Worm (Caenorhabditis elegans) whole organism, L2 larva: ENCODE data around the gene mlp-1.

Experiments used
- C34F6.9 ChIP-seq: fragments of 150-350 bp; optimal IDR thresholded peaks from 2 replicates; lab custom pipeline; 2014; ENCODE audit warnings: missing biosample characterization, missing genetic modification characterization
- F13H6.1 ChIP-seq: sonication (generic microtip); optimal IDR thresholded peaks from 2 replicates; lab custom pipeline; 2016; ENCODE audit warnings: missing genetic modification characterization, missing compliant biosample characterization
- R02D3.7 ChIP-seq: fragments of 150-350 bp; optimal IDR thresholded peaks from 2 replicates; lab custom pipeline; 2014; ENCODE audit warnings: missing biosample characterization, missing genetic modification characterization
- alr-1 ChIP-seq: fragments of 150-350 bp; optimal IDR thresholded peaks from 2 replicates; lab custom pipeline; 2014; ENCODE audit warnings: missing biosample characterization, missing genetic modification characterization
- aly-2 ChIP-seq: fragments of 150-350 bp; optimal IDR thresholded peaks from 2 replicates; lab custom pipeline; 2014; ENCODE audit warnings: missing biosample characterization, missing genetic modification characterization
- blmp-1 ChIP-seq: sonication (generic microtip); optimal IDR thresholded peaks from 2 replicates; lab custom pipeline; 2017; ENCODE audit warnings: missing genetic modification characterization, mild to moderate bottlenecking, missing compliant biosample characterization, antibody characterized with exemption, moderate library complexity; ENCODE audit not compliant: insufficient read depth
- ceh-16 ChIP-seq: fragments of 150-350 bp; optimal IDR thresholded peaks from 2 replicates; lab custom pipeline; 2014; ENCODE audit warnings: missing biosample characterization, missing genetic modification characterization
- ceh-82 ChIP-seq: fragments of 150-350 bp; optimal IDR thresholded peaks from 2 replicates; lab custom pipeline; 2014; ENCODE audit warnings: missing biosample characterization, missing genetic modification characterization
- crh-2 ChIP-seq: sonication (generic microtip); optimal IDR thresholded peaks from 2 replicates; lab custom pipeline; 2017; ENCODE audit warnings: missing biosample characterization, missing genetic modification characterization
- dmd-4 ChIP-seq: sonication (generic microtip); optimal IDR thresholded peaks from 2 replicates; lab custom pipeline; 2017; ENCODE audit warnings: missing biosample characterization, missing genetic modification characterization
- egl-27 ChIP-seq: sonication (generic microtip); optimal IDR thresholded peaks from 3 replicates; lab custom pipeline; 2017; ENCODE audit warnings: missing biosample characterization, missing genetic modification reagents, missing genetic modification characterization
- elt-1 ChIP-seq: fragments of 150-350 bp; optimal IDR thresholded peaks from 2 replicates; lab custom pipeline; 2014; ENCODE audit warnings: missing biosample characterization, missing genetic modification characterization
- elt-3 ChIP-seq: sonication (generic microtip); optimal IDR thresholded peaks from 2 replicates; lab custom pipeline; 2017; ENCODE audit warnings: missing biosample characterization, missing genetic modification characterization
- fos-1 ChIP-seq: fragments of 150-350 bp; optimal IDR thresholded peaks from 2 replicates; lab custom pipeline; 2014; ENCODE audit warnings: missing biosample characterization, missing genetic modification characterization
- gmeb-1 ChIP-seq: fragments of 150-350 bp; optimal IDR thresholded peaks from 2 replicates; lab custom pipeline; 2014; ENCODE audit warnings: missing biosample characterization, missing genetic modification characterization
- lin-11 ChIP-seq: fragments of 150-350 bp; sonication (generic microtip); optimal IDR thresholded peaks from 2 replicates; lab custom pipeline; 2014; ENCODE audit warnings: missing biosample characterization, missing genetic modification characterization, inconsistent platforms, mixed read lengths
- lin-13 ChIP-seq: fragments of 150-350 bp; optimal IDR thresholded peaks from 2 replicates; lab custom pipeline; 2014; ENCODE audit warnings: missing biosample characterization, missing genetic modification reagents, missing genetic modification characterization
- lin-39 ChIP-seq: fragments of 150-350 bp; optimal IDR thresholded peaks from 2 replicates; lab custom pipeline; 2014; ENCODE audit warnings: missing biosample characterization, missing genetic modification reagents, missing genetic modification characterization
- lsy-2 ChIP-seq, 2 experiments: fragments of 150-350 bp in 1 of 2; sonication (generic microtip) in 1 of 2; optimal IDR thresholded peaks; 2 replicates each; lab custom pipeline; 2014 to 2017; ENCODE audit warnings: missing biosample characterization in 2 of 2, missing genetic modification characterization in 2 of 2
- mbf-1 ChIP-seq: sonication (generic microtip); optimal IDR thresholded peaks from 2 replicates; lab custom pipeline; 2017; ENCODE audit warnings: missing biosample characterization, missing genetic modification characterization
- mdl-1 ChIP-seq, 2 experiments: fragments of 150-350 bp in 1 of 2; sonication (generic microtip) in 1 of 2; optimal IDR thresholded peaks; 2 replicates each; lab custom pipeline; 2017; ENCODE audit warnings: missing biosample characterization in 2 of 2, missing genetic modification characterization in 2 of 2
- nhr-10 ChIP-seq: sonication (generic microtip); optimal IDR thresholded peaks from 2 replicates; lab custom pipeline; 2017; ENCODE audit warnings: missing biosample characterization, missing genetic modification characterization
- nhr-129 ChIP-seq: fragments of 150-350 bp; optimal IDR thresholded peaks from 2 replicates; lab custom pipeline; 2014; ENCODE audit warnings: missing biosample characterization, missing genetic modification characterization
- nhr-21 ChIP-seq: fragments of 150-350 bp; optimal IDR thresholded peaks from 2 replicates; lab custom pipeline; 2014; ENCODE audit warnings: missing biosample characterization, missing genetic modification characterization
- nhr-23 ChIP-seq: fragments of 150-350 bp; optimal IDR thresholded peaks from 2 replicates; lab custom pipeline; 2014; ENCODE audit warnings: missing biosample characterization, missing genetic modification reagents, missing genetic modification characterization
- nhr-25 ChIP-seq: fragments of 150-350 bp; sonication (generic microtip); optimal IDR thresholded peaks from 3 replicates; lab custom pipeline; 2014; ENCODE audit warnings: missing biosample characterization, missing genetic modification characterization
- nhr-6 ChIP-seq: fragments of 150-350 bp; optimal IDR thresholded peaks from 2 replicates; lab custom pipeline; 2014; ENCODE audit warnings: missing biosample characterization, missing genetic modification characterization
- nhr-77 ChIP-seq: fragments of 150-350 bp; optimal IDR thresholded peaks from 2 replicates; lab custom pipeline; 2014; ENCODE audit warnings: missing biosample characterization, missing genetic modification characterization
- sem-4 ChIP-seq: fragments of 150-350 bp; optimal IDR thresholded peaks from 2 replicates; lab custom pipeline; 2014; ENCODE audit warnings: missing biosample characterization, missing genetic modification reagents, missing genetic modification characterization
- sma-3 ChIP-seq: sonication (generic microtip); optimal IDR thresholded peaks from 2 replicates; lab custom pipeline; 2016; ENCODE audit warnings: missing genetic modification reagents, missing genetic modification characterization, missing compliant biosample characterization
- sma-9 ChIP-seq, 2 experiments: fragments of 150-350 bp in 1 of 2; sonication (generic microtip) in 1 of 2; optimal IDR thresholded peaks; 2 replicates each; lab custom pipeline; 2014 to 2016; ENCODE audit warnings: missing genetic modification characterization in 2 of 2, mild to moderate bottlenecking in 1 of 2, missing biosample characterization in 1 of 2, missing compliant biosample characterization in 1 of 2, missing genetic modification reagents in 1 of 2, moderate library complexity in 1 of 2
- snpc-4 ChIP-seq: fragments of 150-350 bp; optimal IDR thresholded peaks from 2 replicates; lab custom pipeline; 2014; ENCODE audit warnings: missing biosample characterization, missing genetic modification characterization
- unc-55 ChIP-seq: fragments of 150-350 bp; sonication (generic microtip); optimal IDR thresholded peaks from 3 replicates; lab custom pipeline; 2014; ENCODE audit warnings: missing biosample characterization, missing genetic modification reagents, missing genetic modification characterization
- zag-1 ChIP-seq: fragments of 150-350 bp; optimal IDR thresholded peaks from 2 replicates; lab custom pipeline; 2014; ENCODE audit warnings: missing biosample characterization, missing genetic modification characterization
- ztf-1 ChIP-seq: fragments of 200-800 bp; sonication (Bioruptor generic); conservative IDR thresholded peaks from 2 replicates; pipeline ENCODE4 v1.3.6; 2022; ENCODE audit warnings: missing genetic modification characterization, missing compliant biosample characterization

mlp-1 gene

DNA sequence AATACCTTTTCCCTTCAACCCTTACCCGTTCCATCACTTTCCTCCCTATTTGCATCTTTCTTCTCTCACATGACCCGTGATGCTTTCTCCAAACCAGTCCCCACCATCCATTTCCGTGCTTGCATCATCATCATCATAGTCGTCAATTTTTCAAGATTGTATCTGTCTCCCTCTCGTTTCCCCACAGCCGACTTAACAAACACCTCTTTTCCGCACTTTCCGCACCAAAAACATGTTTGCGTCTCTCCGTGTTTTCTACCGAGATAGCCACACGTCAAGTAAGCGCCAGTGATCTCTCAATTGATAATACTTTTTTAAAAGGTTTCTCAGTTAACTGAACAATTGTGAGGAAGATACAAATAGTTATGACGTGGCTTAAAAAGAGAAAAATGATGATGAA is 36.8 kb downstream of the mlp-1 start (continued):
- TF ChIP-seq gmeb-1 (tag; lab: Kevin White, UChicago) = peak; percentile 54
- TF ChIP-seq nhr-6 (tag; lab: Kevin White, UChicago) = peak; percentile 65
- TF ChIP-seq nhr-23 (tag; lab: Kevin White, UChicago) = no peak
- TF ChIP-seq R02D3.7 = no peak

DNA sequence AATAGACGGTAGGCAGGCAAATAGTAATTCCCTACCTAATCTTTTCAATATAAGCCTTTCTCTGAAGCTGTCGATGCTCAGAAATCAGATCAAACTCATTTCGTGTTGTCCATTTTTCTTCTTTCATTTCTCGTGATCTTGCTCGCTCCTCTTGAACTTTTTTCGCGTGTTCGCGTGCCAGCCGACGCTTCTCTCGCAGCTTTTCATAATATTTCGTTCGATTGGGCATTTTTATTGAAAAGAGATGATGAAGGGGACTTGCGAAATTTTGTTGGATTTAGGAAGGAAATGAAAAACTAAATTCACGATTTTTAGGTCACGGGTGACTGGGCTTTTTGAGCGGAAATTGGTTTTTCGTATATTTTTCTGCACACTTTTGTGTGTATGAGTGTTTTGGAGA is 37.9 kb downstream of the mlp-1 start, which contains the start of gene EGAP1.1:
TSS of gene EGAP1.1 (minus strand) at position 229 of the 400 bp plus-strand sequence.
- TF ChIP-seq ztf-1 (GFP tag; lab: Robert Waterston, UW) = no peak
- peak; percentile 2 for TF ChIP-seq C34F6.9 (tag; lab: Kevin White, UChicago)
- TF ChIP-seq, all 48 proteins: peak for 1

DNA sequence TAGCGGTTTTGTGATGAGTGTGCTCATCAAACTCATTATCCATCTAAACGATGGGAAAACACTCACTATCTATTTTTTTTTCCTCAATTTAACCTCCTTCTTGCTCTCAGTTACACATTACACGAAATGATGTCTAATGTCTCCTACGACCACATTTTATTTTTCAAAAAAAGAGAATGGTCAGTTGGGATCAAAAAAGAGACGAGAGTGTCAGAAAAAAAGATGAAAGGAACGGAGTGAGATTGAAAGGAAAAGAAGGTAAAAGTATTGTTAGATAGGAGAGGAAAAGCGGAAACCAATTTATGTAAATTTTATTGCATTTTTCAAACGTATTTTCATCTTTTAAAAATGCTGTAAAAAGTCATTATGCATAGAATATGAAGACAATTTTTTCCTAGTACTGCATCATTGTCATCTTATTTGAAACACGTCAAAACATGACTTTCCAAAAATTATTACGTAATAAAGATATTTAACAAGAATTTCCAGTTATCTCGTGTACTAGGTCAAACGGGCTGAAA is 40.7 kb downstream of the mlp-1 start:
- TF ChIP-seq aly-2 (tag; lab: Kevin White, UChicago) (no peak), crh-2 (tag; lab: Kevin White, UChicago) (no peak), ceh-16 (tag; lab: Kevin White, UChicago) (no peak), egl-27 (tag; lab: Kevin White, UChicago) (no peak), nhr-77 (no peak), F13H6.1 (tag; lab: Kevin White, UChicago) (peak; percentile 24), lin-11 (no peak), C34F6.9 (tag; lab: Kevin White, UChicago) (peak; percentile 40), lsy-2 (tag; optimal IDR thresholded peaks at IDR 0.05; lab: Kevin White, UChicago) (peak in 1 of 2 experiments; percentile 9), elt-1 (tag; lab: Kevin White, UChicago) (no peak), nhr-6 (tag; lab: Kevin White, UChicago) (no peak), sma-9 (GFP tag; optimal IDR thresholded peaks at IDR 0.05; lab: Kevin White, UChicago) (no peak), sma-9 (tag; optimal IDR thresholded peaks at IDR 0.05; lab: Kevin White, UChicago) (no peak), lin-39 (tag; lab: Kevin White, UChicago) (no peak)

DNA sequence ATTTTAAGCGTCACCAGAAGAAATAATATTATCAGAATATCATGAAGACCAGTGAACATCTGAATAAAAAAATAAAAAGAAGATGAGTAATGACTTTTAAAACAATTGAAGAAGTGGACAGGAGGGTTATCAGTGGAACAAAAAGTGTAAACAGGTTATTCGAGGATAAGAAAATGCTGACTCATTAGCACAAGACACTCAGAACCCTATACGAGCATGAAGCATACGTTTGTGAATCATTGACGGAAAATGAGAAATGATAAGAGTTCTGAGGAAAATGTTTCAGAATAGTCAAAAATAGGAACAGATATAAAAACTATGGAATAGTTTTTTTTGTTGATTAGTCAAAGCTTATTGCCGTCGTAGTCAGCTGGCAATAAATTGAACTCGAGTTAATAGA is 42.0 kb downstream of the mlp-1 start, which contains the start of gene zmp-1:
TSS of gene zmp-1 (minus strand) at position 101 of the 400 bp plus-strand sequence.
- TF ChIP-seq nhr-77 = no peak
- no peak for TF ChIP-seq sem-4 (tag; lab: Kevin White, UChicago)
- TF ChIP-seq F13H6.1 (tag; lab: Kevin White, UChicago) = no peak
- TF ChIP-seq dmd-4 (tag; lab: Kevin White, UChicago) = no peak
- no peak for TF ChIP-seq lin-13 (GFP tag; lab: Kevin White, UChicago)
- no peak for TF ChIP-seq unc-55 (GFP tag; lab: Kevin White, UChicago)
- no peak for TF ChIP-seq snpc-4 (tag; lab: Kevin White, UChicago)
- no peak for TF ChIP-seq crh-2 (tag; lab: Kevin White, UChicago)
- no peak for TF ChIP-seq mdl-1 (tag; optimal IDR thresholded peaks at IDR 0.05; lab: Kevin White, UChicago)
- no peak for TF ChIP-seq alr-1 (tag; lab: Kevin White, UChicago)
- no peak for TF ChIP-seq nhr-129 (tag; lab: Kevin White, UChicago)

DNA sequence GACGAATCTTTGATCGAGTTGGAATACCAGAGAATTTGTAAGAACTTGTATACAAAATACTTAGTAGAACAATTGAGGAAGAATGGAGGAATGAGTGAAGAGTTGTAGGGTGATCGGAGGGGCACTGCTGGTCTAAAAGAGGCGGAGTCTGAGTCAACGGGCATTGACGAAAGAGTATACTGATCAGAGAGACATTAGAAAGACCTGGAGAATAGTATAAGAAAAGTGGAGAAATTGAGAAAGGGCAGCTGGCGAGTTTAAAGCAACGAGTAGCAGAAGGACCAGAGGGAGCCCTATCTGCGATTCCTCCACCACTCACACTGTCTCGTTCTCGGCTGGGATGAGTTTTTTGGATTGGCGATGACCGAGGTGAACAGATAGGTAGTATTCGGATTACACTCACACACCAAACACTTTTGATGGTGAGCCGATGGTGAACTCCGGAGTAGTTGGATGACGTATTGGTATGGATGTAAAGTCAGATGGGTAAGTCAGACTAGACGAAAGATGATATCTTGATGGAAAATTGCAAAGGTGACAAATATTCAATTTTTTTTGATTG is 43.3 kb downstream of the mlp-1 start, which contains the start of gene EGAP1.5:
TSS of gene EGAP1.5 (plus strand) at position 289 of the 562 bp plus-strand sequence.
- TF ChIP-seq ztf-1 (GFP tag; lab: Robert Waterston, UW) (no peak), nhr-129 (tag; lab: Kevin White, UChicago) (peak; percentile 31), F13H6.1 (tag; lab: Kevin White, UChicago) (peak; percentile 32)

DNA sequence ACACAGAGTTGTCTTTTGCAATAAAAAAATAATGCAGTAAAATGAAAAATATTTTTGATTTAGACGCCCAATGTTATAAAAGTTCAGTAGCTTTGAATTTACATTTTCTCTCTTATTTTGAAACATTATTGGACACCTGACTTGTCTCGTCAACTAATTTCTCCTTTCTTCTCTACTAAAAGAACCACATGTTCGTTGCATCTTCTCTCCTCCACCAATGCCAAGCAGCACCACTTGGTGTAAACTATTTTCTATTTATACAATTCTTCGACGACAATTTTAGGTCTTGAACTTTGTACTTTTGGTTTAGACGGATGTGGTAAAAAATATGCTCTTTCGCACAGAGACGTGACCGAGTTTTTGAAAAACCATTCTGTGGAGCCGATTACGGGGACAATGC is 44.2 kb downstream of the mlp-1 start:
- TF ChIP-seq lsy-2 (tag; optimal IDR thresholded peaks at IDR 0.05; lab: Kevin White, UChicago) (peak in 1 of 2 experiments; percentile 40), nhr-129 (tag; lab: Kevin White, UChicago) (peak; percentile 17), ztf-1 (GFP tag; lab: Robert Waterston, UW) (no peak), sma-9 (GFP tag; optimal IDR thresholded peaks at IDR 0.05; lab: Kevin White, UChicago) (peak; percentile 33), sma-9 (tag; optimal IDR thresholded peaks at IDR 0.05; lab: Kevin White, UChicago) (no peak), F13H6.1 (tag; lab: Kevin White, UChicago) (peak; percentile 24), ceh-82 (no peak)

DNA sequence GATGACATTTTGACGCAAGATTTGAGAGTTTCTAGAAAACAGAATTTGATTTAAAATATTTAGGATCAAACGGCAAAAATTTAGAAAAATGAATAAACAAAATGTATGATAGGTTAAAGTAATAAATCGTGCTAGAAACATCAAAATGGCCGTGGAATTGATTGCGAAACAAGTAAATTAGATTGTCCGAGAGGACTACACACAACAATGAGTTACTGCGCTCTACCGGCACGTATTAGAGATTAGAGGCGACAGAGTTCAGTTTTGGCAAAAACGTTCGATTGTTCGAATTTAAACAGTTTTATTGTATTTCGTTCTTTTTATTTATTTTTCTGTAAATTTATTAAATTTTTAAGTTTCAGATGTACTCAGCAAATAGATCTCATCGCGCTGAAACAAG is 49.1 kb downstream of the mlp-1 start, which contains the start of the genes dnc-2 and bcl-7:
TSS of gene dnc-2 (minus strand) at position 33 of the 400 bp plus-strand sequence.
TSS of gene bcl-7 (plus strand) at position 363 of the 400 bp plus-strand sequence.
- peak; percentile 27 for TF ChIP-seq fos-1 (tag; lab: Kevin White, UChicago)
- TF ChIP-seq lin-13 (GFP tag; lab: Kevin White, UChicago) = peak; percentile 41
- TF ChIP-seq crh-2 (tag; lab: Kevin White, UChicago) = peak; percentile 54
- no peak for TF ChIP-seq blmp-1
- no peak for TF ChIP-seq ceh-16 (tag; lab: Kevin White, UChicago)
- TF ChIP-seq zag-1 (tag; lab: Kevin White, UChicago) = no peak
- no peak for TF ChIP-seq mbf-1 (tag; lab: Kevin White, UChicago)
- TF ChIP-seq nhr-129 (tag; lab: Kevin White, UChicago) = peak; percentile 36
- no peak for TF ChIP-seq elt-3 (tag; lab: Kevin White, UChicago)
- TF ChIP-seq gmeb-1 (tag; lab: Kevin White, UChicago) = peak; percentile 47
- TF ChIP-seq nhr-21 (tag; lab: Kevin White, UChicago) = peak; percentile 38
- peak; percentile 30 to 79 for TF ChIP-seq lsy-2 (tag; optimal IDR thresholded peaks at IDR 0.05; lab: Kevin White, UChicago)
- TF ChIP-seq nhr-25 (tag; lab: Kevin White, UChicago) = peak; percentile 60
- TF ChIP-seq unc-55 (GFP tag; lab: Kevin White, UChicago) = peak; percentile 84
- TF ChIP-seq nhr-10 (tag; lab: Kevin White, UChicago) = no peak
- TF ChIP-seq nhr-77 = no peak
- peak; percentile 85 for TF ChIP-seq C34F6.9 (tag; lab: Kevin White, UChicago)
- TF ChIP-seq snpc-4 (tag; lab: Kevin White, UChicago) = peak; percentile 32
- no peak for TF ChIP-seq alr-1 (tag; lab: Kevin White, UChicago)
- peak; percentile 39 for TF ChIP-seq sma-3 (GFP tag; lab: Kevin White, UChicago)
